Worm (Caenorhabditis elegans) whole organism, midembryonic: Measurements from ENCODE around the gene golg-4.

Source experiments
- cog-1 ChIP-seq: sonication (generic microtip); optimal IDR thresholded peaks from 2 replicates; lab custom pipeline; 2016; ENCODE audit warnings: missing genetic modification characterization, missing compliant biosample characterization
- flt-1 ChIP-seq: fragments of 200-800 bp; sonication (Bioruptor generic); IDR thresholded peaks from 2 replicates; pipeline ENCODE4 v1.3.6; 2022; ENCODE audit warnings: missing genetic modification characterization, missing compliant biosample characterization
- med-1 ChIP-seq: sonication (generic microtip); optimal IDR thresholded peaks from 2 replicates; lab custom pipeline; 2017; ENCODE audit warnings: missing genetic modification characterization, mild to moderate bottlenecking, missing compliant biosample characterization, antibody characterized with exemption, missing genetic modification reagents; ENCODE audit not compliant: insufficient read depth
- ref-1 ChIP-seq: fragments of 200-800 bp; sonication (Bioruptor generic); conservative IDR thresholded peaks from 2 replicates; pipeline ENCODE4 v1.3.6; 2022; ENCODE audit warnings: missing genetic modification reagents, missing genetic modification characterization, missing compliant biosample characterization
- ztf-23 ChIP-seq: fragments of 200-800 bp; sonication (Bioruptor generic); IDR thresholded peaks from 2 replicates; pipeline ENCODE4 v1.3.6; 2022; ENCODE audit warnings: missing genetic modification reagents, missing genetic modification characterization, missing compliant biosample characterization
- ztf-29 ChIP-seq: fragments of 200-800 bp; sonication (Bioruptor generic); IDR thresholded peaks from 2 replicates; pipeline ENCODE4 v1.3.6; 2022; ENCODE audit warnings: missing genetic modification reagents, missing genetic modification characterization, missing compliant biosample characterization

- TF ChIP-seq ref-1 (GFP tag; lab: Robert Waterston, UW) (no peak), flt-1 (GFP tag; lab: Robert Waterston, UW) (no peak), ztf-23 (GFP tag; lab: Robert Waterston, UW) (no peak), ztf-29 (GFP tag; lab: Robert Waterston, UW) (no peak), cog-1 (no peak), med-1 (no peak)
Observed at ce11 chrIII:3469646-3470045, 64.3 kb downstream of the golg-4 start, which contains the start of gene smim-14.
